Fruit fly (Drosophila melanogaster) whole organism, embryonic: Measurements from ENCODE around the gene CG14853.
A peak's percentile ranks its signal among the peaks of the same experiment; 100 is the strongest.

Source experiments
- Aef1 ChIP-seq: fragments of 200-800 bp; sonication (Bioruptor generic); IDR thresholded peaks from 3 replicates; pipeline ENCODE4 v1.3.6; 2022; ENCODE audit warnings: missing biosample characterization, missing genetic modification characterization
- BtbVII ChIP-seq: fragments of 200-800 bp; sonication (Bioruptor generic); optimal IDR thresholded peaks from 3 replicates; lab custom pipeline; 2017; ENCODE audit warnings: missing biosample characterization, mild to moderate bottlenecking, missing genetic modification characterization
- CG10267 ChIP-seq: fragments of 200-800 bp; sonication (Bioruptor generic); optimal IDR thresholded peaks from 2 replicates; lab custom pipeline; 2018; ENCODE audit warnings: missing biosample characterization, mild to moderate bottlenecking, missing genetic modification characterization, moderate library complexity
- CG11247 ChIP-seq: fragments of 200-800 bp; sonication (Bioruptor generic); IDR thresholded peaks from 2 replicates; pipeline ENCODE4 v1.3.6; 2022; ENCODE audit warnings: missing biosample characterization, missing genetic modification characterization
- CG12299 ChIP-seq: fragments of 200-800 bp; sonication (Bioruptor generic); optimal IDR thresholded peaks from 2 replicates; lab custom pipeline; 2018; ENCODE audit warnings: missing biosample characterization, mild to moderate bottlenecking, missing genetic modification characterization
- CG13894 ChIP-seq: fragments of 200-800 bp; sonication (Bioruptor generic); optimal IDR thresholded peaks from 3 replicates; lab custom pipeline; 2018; ENCODE audit warnings: missing biosample characterization, mild to moderate bottlenecking, missing genetic modification characterization, moderate library complexity
- CG15601 ChIP-seq: fragments of 200-800 bp; sonication (Bioruptor generic); optimal IDR thresholded peaks from 3 replicates; lab custom pipeline; 2019; ENCODE audit warnings: missing biosample characterization, mild to moderate bottlenecking, missing genetic modification characterization, moderate library complexity
- CG17186 ChIP-seq: fragments of 200-800 bp; sonication (Bioruptor generic); optimal IDR thresholded peaks from 3 replicates; lab custom pipeline; 2017; ENCODE audit warnings: missing biosample characterization, missing genetic modification reagents, missing genetic modification characterization
- CG2116 ChIP-seq: fragments of 200-800 bp; sonication (Bioruptor generic); optimal IDR thresholded peaks from 3 replicates; lab custom pipeline; 2018; ENCODE audit warnings: missing biosample characterization, mild to moderate bottlenecking, missing genetic modification characterization
- CG2678 ChIP-seq: fragments of 200-800 bp; sonication (Bioruptor generic); optimal IDR thresholded peaks from 3 replicates; lab custom pipeline; 2019; ENCODE audit warnings: missing biosample characterization, mild to moderate bottlenecking, missing genetic modification characterization, moderate library complexity
- CG2889 ChIP-seq: fragments of 200-800 bp; sonication (Bioruptor generic); IDR thresholded peaks from 3 replicates; pipeline ENCODE4 v1.3.6; 2022; ENCODE audit warnings: missing biosample characterization, missing genetic modification characterization
- CG3163 ChIP-seq: fragments of 200-800 bp; sonication (Bioruptor generic); optimal IDR thresholded peaks from 3 replicates; lab custom pipeline; 2016; ENCODE audit warnings: missing biosample characterization, missing genetic modification characterization
- CG34376 ChIP-seq: fragments of 200-800 bp; sonication (Bioruptor generic); optimal IDR thresholded peaks from 2 replicates; lab custom pipeline; 2018; ENCODE audit warnings: missing biosample characterization, mild to moderate bottlenecking, missing genetic modification characterization
- CG3847 ChIP-seq: fragments of 200-800 bp; sonication (Bioruptor generic); IDR thresholded peaks from 2 replicates; pipeline ENCODE4 v1.3.6; 2022; ENCODE audit warnings: missing biosample characterization, missing genetic modification characterization
- CG4282 ChIP-seq: fragments of 200-800 bp; sonication (Bioruptor generic); optimal IDR thresholded peaks from 2 replicates; lab custom pipeline; 2016; ENCODE audit warnings: missing biosample characterization, missing genetic modification characterization
- CG6813 ChIP-seq: fragments of 200-800 bp; sonication (Bioruptor generic); optimal IDR thresholded peaks from 2 replicates; lab custom pipeline; 2017; ENCODE audit warnings: missing biosample characterization, missing genetic modification characterization, mild to moderate bottlenecking, moderate library complexity, missing genetic modification reagents
- Doc3 ChIP-seq: fragments of 200-800 bp; sonication (Bioruptor generic); IDR thresholded peaks from 3 replicates; pipeline ENCODE4 v1.3.6; 2022; ENCODE audit warnings: missing biosample characterization, missing genetic modification characterization; ENCODE audit not compliant: partially characterized antibody
- Fer1 ChIP-seq: fragments of 200-800 bp; sonication (Bioruptor generic); optimal IDR thresholded peaks from 2 replicates; lab custom pipeline; 2017; ENCODE audit warnings: missing biosample characterization, mild to moderate bottlenecking, missing genetic modification characterization
- GATAe ChIP-seq: fragments of 200-800 bp; sonication (Bioruptor generic); conservative IDR thresholded peaks from 2 replicates; pipeline ENCODE4 v1.3.6; 2022; ENCODE audit warnings: missing biosample characterization, missing genetic modification characterization
- MESR4 ChIP-seq: fragments of 200-800 bp; sonication (Bioruptor generic); optimal IDR thresholded peaks from 2 replicates; lab custom pipeline; 2018; ENCODE audit warnings: missing biosample characterization, mild to moderate bottlenecking, missing genetic modification characterization, moderate library complexity
- Myb ChIP-seq: fragments of 200-800 bp; sonication (Bioruptor generic); optimal IDR thresholded peaks from 2 replicates; lab custom pipeline; 2016; ENCODE audit warnings: missing biosample characterization, missing genetic modification characterization
- NC2β ChIP-seq: fragments of 200-800 bp; sonication (Bioruptor generic); optimal IDR thresholded peaks from 2 replicates; lab custom pipeline; 2016; ENCODE audit warnings: missing biosample characterization, missing genetic modification characterization
- NfI ChIP-seq: fragments of 200-800 bp; sonication (Bioruptor generic); optimal IDR thresholded peaks from 3 replicates; lab custom pipeline; 2018; ENCODE audit warnings: missing biosample characterization, mild to moderate bottlenecking, missing genetic modification characterization, moderate library complexity
- Ravus ChIP-seq: fragments of 200-800 bp; sonication (Bioruptor generic); IDR thresholded peaks from 2 replicates; pipeline ENCODE4 v1.3.6; 2022; ENCODE audit warnings: missing biosample characterization, missing genetic modification characterization
- Rfx ChIP-seq: fragments of 200-800 bp; sonication (Bioruptor generic); IDR thresholded peaks from 2 replicates; pipeline ENCODE4 v1.3.6; 2022; ENCODE audit warnings: missing biosample characterization, missing genetic modification characterization
- Sin3A ChIP-seq: fragments of >200 bp; optimal IDR thresholded peaks from 2 replicates; lab custom pipeline; 2018
- Spps ChIP-seq: fragments of 200-800 bp; sonication (Bioruptor generic); optimal IDR thresholded peaks from 2 replicates; lab custom pipeline; 2018; ENCODE audit warnings: missing biosample characterization, mild to moderate bottlenecking, missing genetic modification characterization
- Tbp ChIP-seq: fragments of >200 bp; optimal IDR thresholded peaks from 2 replicates; lab custom pipeline; 2018; ENCODE audit warnings: missing biosample characterization, missing genetic modification characterization
- ac ChIP-seq: fragments of 200-800 bp; sonication (Bioruptor generic); optimal IDR thresholded peaks from 3 replicates; lab custom pipeline; 2017; ENCODE audit warnings: missing biosample characterization, mild to moderate bottlenecking, missing genetic modification characterization
- bigmax ChIP-seq: fragments of 200-800 bp; sonication (Bioruptor generic); optimal IDR thresholded peaks from 2 replicates; lab custom pipeline; 2018; ENCODE audit warnings: missing biosample characterization, mild to moderate bottlenecking, missing genetic modification characterization
- bowl ChIP-seq: fragments of 200-800 bp; sonication (Bioruptor generic); IDR thresholded peaks from 2 replicates; pipeline ENCODE4 v1.3.6; 2022; ENCODE audit warnings: missing biosample characterization, missing genetic modification characterization
- cato ChIP-seq: fragments of 200-800 bp; sonication (Bioruptor generic); optimal IDR thresholded peaks from 2 replicates; lab custom pipeline; 2016; ENCODE audit warnings: missing biosample characterization, missing genetic modification characterization, borderline replicate concordance
- chm ChIP-seq: fragments of 200-800 bp; sonication (Bioruptor generic); IDR thresholded peaks from 2 replicates; pipeline ENCODE4 v1.3.6; 2022; ENCODE audit warnings: missing biosample characterization, missing genetic modification characterization
- dpn ChIP-seq, 2 experiments: fragments of 200-800 bp; sonication (Bioruptor generic); optimal IDR thresholded peaks; 3 replicates each; lab custom pipeline; 2016; ENCODE audit warnings: missing biosample characterization in 2 of 2, missing genetic modification characterization in 2 of 2
- jumu ChIP-seq: fragments of 200-800 bp; sonication (Bioruptor generic); optimal IDR thresholded peaks from 3 replicates; lab custom pipeline; 2016; ENCODE audit warnings: missing biosample characterization, missing genetic modification characterization
- kah ChIP-seq: fragments of 200-800 bp; sonication (Bioruptor generic); optimal IDR thresholded peaks from 2 replicates; lab custom pipeline; 2018; ENCODE audit warnings: missing biosample characterization, mild to moderate bottlenecking, missing genetic modification characterization
- klu ChIP-seq: fragments of 200-800 bp; sonication (Bioruptor generic); IDR thresholded peaks from 2 replicates; pipeline ENCODE4 v1.3.6; 2022; ENCODE audit warnings: missing biosample characterization, missing genetic modification characterization
- knrl ChIP-seq: fragments of 200-800 bp; sonication (Bioruptor generic); IDR thresholded peaks from 3 replicates; pipeline ENCODE4 v1.3.6; 2022; ENCODE audit warnings: missing biosample characterization, missing genetic modification characterization; ENCODE audit not compliant: partially characterized antibody
- nau ChIP-seq: fragments of 200-800 bp; sonication (Bioruptor generic); optimal IDR thresholded peaks from 3 replicates; lab custom pipeline; 2017; ENCODE audit warnings: missing biosample characterization, mild to moderate bottlenecking, missing genetic modification characterization, missing genetic modification reagents
- pb ChIP-seq: fragments of 200-800 bp; sonication (Bioruptor generic); optimal IDR thresholded peaks from 3 replicates; lab custom pipeline; 2016; ENCODE audit warnings: missing biosample characterization, missing genetic modification characterization
- pnt ChIP-seq: fragments of 200-800 bp; sonication (Bioruptor generic); optimal IDR thresholded peaks from 3 replicates; lab custom pipeline; 2016; ENCODE audit warnings: missing biosample characterization, missing genetic modification characterization
- sima ChIP-seq: fragments of 200-800 bp; sonication (Bioruptor generic); optimal IDR thresholded peaks from 2 replicates; lab custom pipeline; 2016; ENCODE audit warnings: missing biosample characterization, missing genetic modification characterization
- sisA ChIP-seq: fragments of 200-800 bp; sonication (Bioruptor generic); IDR thresholded peaks from 2 replicates; pipeline ENCODE4 v1.3.6; 2022; ENCODE audit warnings: missing biosample characterization, missing genetic modification characterization
- sna ChIP-seq: fragments of 200-800 bp; sonication (Bioruptor generic); IDR thresholded peaks from 2 replicates; pipeline ENCODE4 v1.3.6; 2022; ENCODE audit warnings: missing biosample characterization, missing genetic modification characterization; ENCODE audit not compliant: partially characterized antibody
- sob ChIP-seq: fragments of 200-800 bp; sonication (Bioruptor generic); IDR thresholded peaks from 2 replicates; pipeline ENCODE4 v1.3.6; 2022; ENCODE audit warnings: missing biosample characterization, missing genetic modification characterization
- stwl ChIP-seq: fragments of 200-800 bp; sonication (Bioruptor generic); optimal IDR thresholded peaks from 3 replicates; lab custom pipeline; 2018; ENCODE audit warnings: missing biosample characterization, mild to moderate bottlenecking, missing genetic modification characterization, moderate library complexity
- tna ChIP-seq: fragments of 200-800 bp; sonication (Bioruptor generic); IDR thresholded peaks from 2 replicates; pipeline ENCODE4 v1.3.6; 2022; ENCODE audit warnings: missing biosample characterization, missing genetic modification characterization; ENCODE audit not compliant: partially characterized antibody
- ttk ChIP-seq: fragments of 200-800 bp; sonication (Bioruptor generic); IDR thresholded peaks from 2 replicates; pipeline ENCODE4 v2.1.2; 2022; ENCODE audit warnings: missing biosample characterization, missing genetic modification characterization
- zen ChIP-seq: fragments of 200-800 bp; sonication (Bioruptor generic); optimal IDR thresholded peaks from 3 replicates; lab custom pipeline; 2018; ENCODE audit warnings: missing biosample characterization, mild to moderate bottlenecking, missing genetic modification characterization, moderate library complexity

Gene CG14853

dm6 chr3R:14574962-14575717, 34.3 kb upstream of the CG14853 start (continued):
- TF ChIP-seq BtbVII (GFP tag; lab: Kevin White, UChicago) (peak; percentile 31), dpn (GFP tag; optimal IDR thresholded peaks at IDR 0.05; lab: Kevin White, UChicago) (peak; percentile 58 to 70), ttk (GFP tag; lab: Robert Waterston, UW) (peak; percentile 63; the same call in 1 of the 2 replicates), CG10267 (tag; lab: Kevin White, UChicago) (peak; percentile 78), cato (GFP tag; lab: Kevin White, UChicago) (peak; percentile 74), Myb (GFP tag; lab: Kevin White, UChicago) (no peak), klu (GFP tag; lab: Robert Waterston, UW) (peak; percentile 74), pnt (GFP tag; lab: Kevin White, UChicago) (peak; percentile 68), NfI (GFP tag; lab: Kevin White, UChicago) (peak; percentile 58), nau (GFP tag; lab: Kevin White, UChicago) (peak; percentile 38), sna (GFP tag; lab: Robert Waterston, UW) (no peak), sima (no peak), CG12299 (tag; lab: Kevin White, UChicago) (peak; percentile 20), Tbp (GFP tag; lab: Kevin White, UChicago) (no peak), Sin3A (lab: Kevin White, UChicago) (peak; percentile 4), NC2β (GFP tag; lab: Kevin White, UChicago) (no peak), Spps (tag; lab: Kevin White, UChicago) (peak; percentile 20), CG2889 (GFP tag; lab: Robert Waterston, UW) (no peak), kah (GFP tag; lab: Kevin White, UChicago) (no peak), pb (no peak), GATAe (GFP tag; lab: Robert Waterston, UW) (no peak), Fer1 (GFP tag; lab: Kevin White, UChicago) (peak; percentile 73), CG34376 (GFP tag; lab: Kevin White, UChicago) (peak; percentile 18)

dm6 chr3R:14575718-14576187, 33.7 kb upstream of the CG14853 start, which contains the start of gene CG7987:
Gene CG7987 (minus strand): TSS chr3R:14575887.
- TF ChIP-seq Ravus (GFP tag; lab: Robert Waterston, UW) (no peak), Doc3 (GFP tag; lab: Robert Waterston, UW) (peak; percentile 6; the same call in 1 of the 3 replicates), jumu (peak; percentile 37), sob (GFP tag; lab: Robert Waterston, UW) (0 out of 2 replicates have a peak, but pooled peaks have one; percentile 15), CG13894 (tag; lab: Kevin White, UChicago) (no peak), zen (tag; lab: Kevin White, UChicago) (peak; percentile 19), CG4282 (GFP tag; lab: Kevin White, UChicago) (no peak), Aef1 (GFP tag; lab: Robert Waterston, UW) (no peak), CG2678 (tag; lab: Kevin White, UChicago) (no peak), CG6813 (no peak), bowl (GFP tag; lab: Robert Waterston, UW) (no peak), CG3163 (peak; percentile 36), CG2116 (GFP tag; lab: Kevin White, UChicago) (peak; percentile 29), CG3847 (peak; percentile 73), stwl (tag; lab: Kevin White, UChicago) (peak; percentile 88), CG11247 (GFP tag; lab: Robert Waterston, UW) (no peak), Rfx (GFP tag; lab: Robert Waterston, UW) (peak; percentile 64), tna (GFP tag; lab: Robert Waterston, UW) (no peak), chm (no peak), knrl (GFP tag; lab: Robert Waterston, UW) (peak; percentile 6; the same call in 1 of the 3 replicates), CG15601 (tag; lab: Kevin White, UChicago) (no peak), bigmax (GFP tag; lab: Kevin White, UChicago) (peak; percentile 90), ac (GFP tag; lab: Kevin White, UChicago) (no peak), CG17186 (GFP tag; lab: Kevin White, UChicago) (peak; percentile 75), MESR4 (GFP tag; lab: Kevin White, UChicago) (peak; percentile 49), sisA (GFP tag; lab: Robert Waterston, UW) (no peak)
